Fruit fly (Drosophila melanogaster): ENCODE results near the gene mthl10.

The mthl10 gene

dm6 chr3L:324486-324885 is 18.2 kb downstream of the mthl10 start, which contains the start of gene CG32344 (continued):
- TF ChIP-seq CG10462 (GFP tag; optimal IDR thresholded peaks at IDR 0.05) (no peak), Spps (tag; optimal IDR thresholded peaks at IDR 0.05) (no peak), CG10543 (GFP tag; optimal IDR thresholded peaks at IDR 0.05) (no peak), Pdp1 (GFP tag; optimal IDR thresholded peaks at IDR 0.05) (peak in 1 of 2 experiments; percentile 8), Fer2 (tag; optimal IDR thresholded peaks at IDR 0.05) (no peak), dpn (GFP tag; optimal IDR thresholded peaks at IDR 0.05) (no peak), row (GFP tag; IDR thresholded peaks at IDR 0.05) (no peak), tup (GFP tag; optimal IDR thresholded peaks at IDR 0.05) (no peak), dati (GFP tag; IDR thresholded peaks at IDR 0.05) (no peak), dan (GFP tag; IDR thresholded peaks at IDR 0.05) (no peak), Sry-δ (GFP tag; optimal IDR thresholded peaks at IDR 0.05) (peak; percentile 63), Usf (GFP tag; optimal IDR thresholded peaks at IDR 0.05) (no peak), chinmo (GFP tag; IDR thresholded peaks at IDR 0.05; ENCODE audit: partially characterized antibody) (no peak), ken (GFP tag; IDR thresholded peaks at IDR 0.05) (no peak), CG17802 (tag; optimal IDR thresholded peaks at IDR 0.05) (no peak), cato (GFP tag; optimal IDR thresholded peaks at IDR 0.05; ENCODE audit: borderline replicate concordance) (no peak), Doc3 (GFP tag; IDR thresholded peaks at IDR 0.05; ENCODE audit: partially characterized antibody) (peak; percentile 56; the same call in 2 of the 3 replicates), pfk (GFP tag; optimal IDR thresholded peaks at IDR 0.05) (no peak), abd-A (tag; optimal IDR thresholded peaks at IDR 0.05) (no peak), CG3847 (GFP tag; IDR thresholded peaks at IDR 0.05) (no peak), trem (tag; optimal IDR thresholded peaks at IDR 0.05) (peak; percentile 50), Chrac-16 (GFP tag; optimal IDR thresholded peaks at IDR 0.05) (no peak), CG13296 (GFP tag; optimal IDR thresholded peaks at IDR 0.05) (no peak), cg (GFP tag; optimal IDR thresholded peaks at IDR 0.05) (no peak), CG12219 (GFP tag; optimal IDR thresholded peaks at IDR 0.05) (no peak), Dp (GFP tag; optimal IDR thresholded peaks at IDR 0.05) (peak; percentile 90), CG6813 (GFP tag; optimal IDR thresholded peaks at IDR 0.05) (no peak), wor (GFP tag; IDR thresholded peaks at IDR 0.05) (no peak), pan (optimal IDR thresholded peaks at IDR 0.05) (no peak), pan (GFP tag; optimal IDR thresholded peaks at IDR 0.05 in 1 of 2, IDR thresholded peaks at IDR 0.05 in 1 of 2) (no peak), fu2 (GFP tag; optimal IDR thresholded peaks at IDR 0.05) (no peak), CG3281 (GFP tag; optimal IDR thresholded peaks at IDR 0.05) (no peak), CG14014 (GFP tag; IDR thresholded peaks at IDR 0.05) (no peak), Mrtf (GFP tag; IDR thresholded peaks at IDR 0.05) (no peak), CG11723 (GFP tag; optimal IDR thresholded peaks at IDR 0.05) (no peak), ash1 (GFP tag; optimal IDR thresholded peaks at IDR 0.05) (no peak), Hr39 (optimal IDR thresholded peaks at IDR 0.05) (no peak), CG9609 (GFP tag; optimal IDR thresholded peaks at IDR 0.05) (no peak), zf30C (GFP tag; optimal IDR thresholded peaks at IDR 0.05) (no peak), prd (optimal IDR thresholded peaks at IDR 0.05) (no peak), prd (GFP tag; IDR thresholded peaks at IDR 0.05) (no peak), Sox102F (GFP tag; optimal IDR thresholded peaks at IDR 0.05) (no peak), Awh (GFP tag; IDR thresholded peaks at IDR 0.05) (no peak), CG12155 (GFP tag; optimal IDR thresholded peaks at IDR 0.05) (no peak), mirr (GFP tag; optimal IDR thresholded peaks at IDR 0.05) (no peak), sob (GFP tag; IDR thresholded peaks at IDR 0.05) (no peak), HmgZ (tag; optimal IDR thresholded peaks at IDR 0.05) (peak; percentile 57), slbo (GFP tag; IDR thresholded peaks at IDR 0.05) (no peak), E2f1 (GFP tag; IDR thresholded peaks at IDR 0.05) (no peak), CG42726 (GFP tag; IDR thresholded peaks at IDR 0.05; ENCODE audit: partially characterized antibody) (peak; percentile 36; the same call in 1 of the 2 replicates), slou (GFP tag; optimal IDR thresholded peaks at IDR 0.05) (no peak), unc-4 (GFP tag; IDR thresholded peaks at IDR 0.05; ENCODE audit: partially characterized antibody) (peak; percentile 81)
